Fruit fly (Drosophila melanogaster) whole organism, embryonic: ENCODE results near the gene pall.

Experiments
- Asciz ChIP-seq: fragments of 200-800 bp; sonication (Bioruptor generic); optimal IDR thresholded peaks from 2 replicates; lab custom pipeline; 2017; ENCODE audit warnings: missing biosample characterization, mild to moderate bottlenecking, missing genetic modification characterization, missing genetic modification reagents
- CG10267 ChIP-seq: fragments of 200-800 bp; sonication (Bioruptor generic); optimal IDR thresholded peaks from 2 replicates; lab custom pipeline; 2018; ENCODE audit warnings: missing biosample characterization, mild to moderate bottlenecking, missing genetic modification characterization, moderate library complexity
- CG12155 ChIP-seq: fragments of 200-800 bp; sonication (Bioruptor generic); optimal IDR thresholded peaks from 3 replicates; lab custom pipeline; 2016; ENCODE audit warnings: missing biosample characterization, missing genetic modification characterization
- CG12219 ChIP-seq: fragments of 200-800 bp; sonication (Bioruptor generic); optimal IDR thresholded peaks from 3 replicates; lab custom pipeline; 2018; ENCODE audit warnings: missing biosample characterization, mild to moderate bottlenecking, missing genetic modification characterization
- CG12659 ChIP-seq: fragments of 200-800 bp; sonication (Bioruptor generic); optimal IDR thresholded peaks from 3 replicates; lab custom pipeline; 2017; ENCODE audit warnings: mild to moderate bottlenecking, missing biosample characterization, missing genetic modification reagents, missing genetic modification characterization
- CG13424 ChIP-seq: fragments of 200-800 bp; sonication (Bioruptor generic); optimal IDR thresholded peaks from 2 replicates; lab custom pipeline; 2019; ENCODE audit warnings: missing biosample characterization, mild to moderate bottlenecking, missing genetic modification characterization, moderate library complexity
- CG13894 ChIP-seq: fragments of 200-800 bp; sonication (Bioruptor generic); optimal IDR thresholded peaks from 3 replicates; lab custom pipeline; 2018; ENCODE audit warnings: missing biosample characterization, mild to moderate bottlenecking, missing genetic modification characterization, moderate library complexity
- CG15601 ChIP-seq: fragments of 200-800 bp; sonication (Bioruptor generic); optimal IDR thresholded peaks from 3 replicates; lab custom pipeline; 2019; ENCODE audit warnings: missing biosample characterization, mild to moderate bottlenecking, missing genetic modification characterization, moderate library complexity
- CG1602 ChIP-seq: fragments of 200-800 bp; sonication (Bioruptor generic); optimal IDR thresholded peaks from 3 replicates; lab custom pipeline; 2016; ENCODE audit warnings: missing biosample characterization, missing genetic modification characterization
- CG17568 ChIP-seq: fragments of 200-800 bp; sonication (Bioruptor generic); optimal IDR thresholded peaks from 2 replicates; lab custom pipeline; 2018; ENCODE audit warnings: missing biosample characterization, mild to moderate bottlenecking, missing genetic modification characterization, moderate library complexity
- CG30403 ChIP-seq: fragments of 200-800 bp; sonication (Bioruptor generic); optimal IDR thresholded peaks from 3 replicates; lab custom pipeline; 2016; ENCODE audit warnings: missing biosample characterization, missing genetic modification characterization
- CG32772 ChIP-seq: fragments of 200-800 bp; sonication (Bioruptor generic); IDR thresholded peaks from 2 replicates; pipeline ENCODE4 v1.3.6; 2022; ENCODE audit warnings: missing biosample characterization, missing genetic modification characterization
- CG34224 ChIP-seq: fragments of 200-800 bp; sonication (Bioruptor generic); IDR thresholded peaks from 3 replicates; pipeline ENCODE4 v1.3.6; 2022; ENCODE audit warnings: missing biosample characterization, missing genetic modification characterization; ENCODE audit not compliant: partially characterized antibody
- CG3847 ChIP-seq: fragments of 200-800 bp; sonication (Bioruptor generic); IDR thresholded peaks from 2 replicates; pipeline ENCODE4 v1.3.6; 2022; ENCODE audit warnings: missing biosample characterization, missing genetic modification characterization
- CG4617 ChIP-seq: fragments of 200-800 bp; sonication (Bioruptor generic); optimal IDR thresholded peaks from 3 replicates; lab custom pipeline; 2016; ENCODE audit warnings: missing biosample characterization, missing genetic modification characterization, borderline replicate concordance
- CG7839 ChIP-seq: fragments of 200-800 bp; sonication (Bioruptor generic); optimal IDR thresholded peaks from 3 replicates; lab custom pipeline; 2018; ENCODE audit warnings: missing biosample characterization, mild to moderate bottlenecking, missing genetic modification characterization, moderate library complexity
- CG7928 ChIP-seq: fragments of 200-800 bp; sonication (Bioruptor generic); optimal IDR thresholded peaks from 2 replicates; lab custom pipeline; 2017; ENCODE audit warnings: missing biosample characterization, mild to moderate bottlenecking, missing genetic modification characterization
- CG8290 ChIP-seq, 3 experiments: fragments of 200-800 bp; sonication (Bioruptor generic); optimal IDR thresholded peaks; 2 replicates each; lab custom pipeline; 2016 to 2019; ENCODE audit warnings: missing biosample characterization in 3 of 3, missing genetic modification characterization in 3 of 3, mild to moderate bottlenecking in 2 of 3, moderate library complexity in 1 of 3
- CG8924 ChIP-seq: fragments of 200-800 bp; optimal IDR thresholded peaks from 3 replicates; lab custom pipeline; 2019; ENCODE audit warnings: missing biosample characterization, mild to moderate bottlenecking, missing genetic modification characterization, moderate library complexity
- CoRest ChIP-seq: fragments of 200-800 bp; sonication (Bioruptor generic); optimal IDR thresholded peaks from 3 replicates; lab custom pipeline; 2018; ENCODE audit warnings: missing biosample characterization, mild to moderate bottlenecking, missing genetic modification characterization, moderate library complexity
- Dad ChIP-seq: fragments of 200-800 bp; sonication (Bioruptor generic); optimal IDR thresholded peaks from 3 replicates; lab custom pipeline; 2016; ENCODE audit warnings: missing biosample characterization, missing genetic modification characterization
- Dek ChIP-seq: fragments of 200-800 bp; sonication (Bioruptor generic); optimal IDR thresholded peaks from 3 replicates; lab custom pipeline; 2019; ENCODE audit warnings: missing biosample characterization, mild to moderate bottlenecking, missing genetic modification characterization, moderate library complexity
- Dp ChIP-seq: fragments of 200-800 bp; sonication (Bioruptor generic); optimal IDR thresholded peaks from 2 replicates; lab custom pipeline; 2018; ENCODE audit warnings: missing biosample characterization, mild to moderate bottlenecking, missing genetic modification characterization, moderate library complexity
- Eip74EF ChIP-seq, 2 experiments: fragments of 200-800 bp in 1 of 2; fragments of >200 bp in 1 of 2; sonication (Bioruptor generic) in 1 of 2; optimal IDR thresholded peaks; 2 replicates each; lab custom pipeline; 2017 to 2019; ENCODE audit warnings: missing biosample characterization in 2 of 2, missing genetic modification characterization in 2 of 2, mild to moderate bottlenecking in 1 of 2, moderate library complexity in 1 of 2
- Ets97D ChIP-seq: fragments of 200-800 bp; sonication (Bioruptor generic); optimal IDR thresholded peaks from 3 replicates; lab custom pipeline; 2016; ENCODE audit warnings: missing biosample characterization, missing genetic modification characterization
- H2.0 ChIP-seq: fragments of 200-800 bp; sonication (Bioruptor generic); IDR thresholded peaks from 2 replicates; pipeline ENCODE4 v1.3.6; 2022; ENCODE audit warnings: missing biosample characterization, missing genetic modification characterization
- Hr78 ChIP-seq, 2 experiments: fragments of 200-800 bp in 1 of 2; fragments of >200 bp in 1 of 2; sonication (Bioruptor generic) in 1 of 2; optimal IDR thresholded peaks; 2 replicates each; lab custom pipeline; 2017 to 2019; ENCODE audit warnings: missing biosample characterization in 2 of 2, missing genetic modification characterization in 2 of 2, mild to moderate bottlenecking in 1 of 2, moderate library complexity in 1 of 2
- Lpt ChIP-seq: fragments of >200 bp; optimal IDR thresholded peaks from 2 replicates; lab custom pipeline; 2018; ENCODE audit warnings: missing biosample characterization, missing genetic modification characterization
- Nf-YB ChIP-seq: fragments of 200-800 bp; sonication (Bioruptor generic); optimal IDR thresholded peaks from 3 replicates; lab custom pipeline; 2019; ENCODE audit warnings: missing biosample characterization, mild to moderate bottlenecking, missing genetic modification characterization, moderate library complexity
- Side ChIP-seq: fragments of 200-800 bp; sonication (Bioruptor generic); optimal IDR thresholded peaks from 2 replicates; lab custom pipeline; 2016; ENCODE audit warnings: missing biosample characterization, missing genetic modification characterization
- Spps ChIP-seq: fragments of 200-800 bp; sonication (Bioruptor generic); optimal IDR thresholded peaks from 2 replicates; lab custom pipeline; 2018; ENCODE audit warnings: missing biosample characterization, mild to moderate bottlenecking, missing genetic modification characterization
- Sry-δ ChIP-seq: fragments of 200-800 bp; sonication (Bioruptor generic); optimal IDR thresholded peaks from 2 replicates; lab custom pipeline; 2016; ENCODE audit warnings: missing biosample characterization, missing genetic modification characterization
- Xrp1 ChIP-seq: fragments of 200-800 bp; sonication (Bioruptor generic); IDR thresholded peaks from 2 replicates; pipeline ENCODE4 v1.3.6; 2022; ENCODE audit warnings: missing biosample characterization, missing genetic modification characterization
- YL-1 ChIP-seq: fragments of 200-800 bp; sonication (Bioruptor generic); optimal IDR thresholded peaks from 3 replicates; lab custom pipeline; 2017; ENCODE audit warnings: missing biosample characterization, mild to moderate bottlenecking, missing genetic modification characterization
- ash1 ChIP-seq: fragments of 200-800 bp; sonication (Bioruptor generic); optimal IDR thresholded peaks from 2 replicates; lab custom pipeline; 2018; ENCODE audit warnings: missing biosample characterization, mild to moderate bottlenecking, missing genetic modification characterization
- bigmax ChIP-seq: fragments of 200-800 bp; sonication (Bioruptor generic); optimal IDR thresholded peaks from 2 replicates; lab custom pipeline; 2018; ENCODE audit warnings: missing biosample characterization, mild to moderate bottlenecking, missing genetic modification characterization
- bsh ChIP-seq, 2 experiments: fragments of 200-800 bp; sonication (Bioruptor generic); optimal IDR thresholded peaks; 2 replicates each; lab custom pipeline; 2017 to 2018; ENCODE audit warnings: mild to moderate bottlenecking in 2 of 2, missing biosample characterization in 2 of 2, missing genetic modification characterization in 2 of 2, moderate library complexity in 1 of 2
- chm ChIP-seq: fragments of 200-800 bp; sonication (Bioruptor generic); IDR thresholded peaks from 2 replicates; pipeline ENCODE4 v1.3.6; 2022; ENCODE audit warnings: missing biosample characterization, missing genetic modification characterization
- chn ChIP-seq: fragments of 200-800 bp; sonication (Bioruptor generic); optimal IDR thresholded peaks from 2 replicates; lab custom pipeline; 2016; ENCODE audit warnings: missing biosample characterization, missing genetic modification characterization
- corto ChIP-seq: fragments of 200-800 bp; sonication (Bioruptor generic); optimal IDR thresholded peaks from 2 replicates; lab custom pipeline; 2016; ENCODE audit warnings: missing biosample characterization, mild to moderate bottlenecking, missing genetic modification characterization, moderate library complexity
- crol ChIP-seq: fragments of 200-800 bp; sonication (Bioruptor generic); IDR thresholded peaks from 2 replicates; pipeline ENCODE4 v1.3.6; 2022; ENCODE audit warnings: missing biosample characterization, missing genetic modification characterization
- dm ChIP-seq: fragments of 200-800 bp; sonication (Bioruptor generic); optimal IDR thresholded peaks from 3 replicates; lab custom pipeline; 2016; ENCODE audit warnings: missing biosample characterization, missing genetic modification characterization
- grau ChIP-seq: fragments of 200-800 bp; optimal IDR thresholded peaks from 3 replicates; lab custom pipeline; 2019; ENCODE audit warnings: missing biosample characterization, mild to moderate bottlenecking, missing genetic modification characterization, moderate library complexity
- nmo ChIP-seq: fragments of 200-800 bp; sonication (Bioruptor generic); optimal IDR thresholded peaks from 2 replicates; lab custom pipeline; 2018; ENCODE audit warnings: missing biosample characterization, mild to moderate bottlenecking, missing genetic modification characterization, moderate library complexity
- phol ChIP-seq: fragments of 200-800 bp; sonication (Bioruptor generic); optimal IDR thresholded peaks from 3 replicates; lab custom pipeline; 2018; ENCODE audit warnings: missing biosample characterization, mild to moderate bottlenecking, missing genetic modification characterization, moderate library complexity
- stwl ChIP-seq: fragments of 200-800 bp; sonication (Bioruptor generic); optimal IDR thresholded peaks from 3 replicates; lab custom pipeline; 2018; ENCODE audit warnings: missing biosample characterization, mild to moderate bottlenecking, missing genetic modification characterization, moderate library complexity
- ttk ChIP-seq: fragments of 200-800 bp; sonication (Bioruptor generic); IDR thresholded peaks from 2 replicates; pipeline ENCODE4 v2.1.2; 2022; ENCODE audit warnings: missing biosample characterization, missing genetic modification characterization
- vvl ChIP-seq: fragments of 200-800 bp; sonication (Bioruptor generic); IDR thresholded peaks from 2 replicates; pipeline ENCODE4 v1.3.6; 2022; ENCODE audit warnings: missing biosample characterization, missing genetic modification characterization

pall gene

DNA sequence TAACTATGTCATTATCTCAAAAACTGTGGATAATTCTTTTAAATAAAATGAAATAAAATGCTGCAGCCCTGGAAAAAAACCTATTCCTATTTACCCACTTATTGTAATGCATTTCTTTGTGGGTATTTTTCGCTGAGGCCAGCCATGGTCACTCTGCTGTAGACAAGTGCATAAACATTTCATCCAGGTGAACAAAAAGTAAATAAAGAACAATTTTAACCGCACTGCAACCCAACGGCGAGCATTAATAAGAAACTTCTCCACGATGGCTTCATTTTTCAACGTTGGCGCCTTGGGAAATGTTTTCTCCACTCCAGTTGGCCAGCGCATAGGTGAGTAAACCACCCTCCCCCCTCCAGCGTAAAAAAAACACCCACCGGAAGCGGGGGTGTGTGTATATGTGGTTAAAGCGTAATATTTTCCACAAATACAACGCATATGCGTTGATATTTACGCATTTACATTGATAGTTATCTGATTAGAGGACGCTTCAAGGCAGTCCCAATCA, 40.8 kb downstream of the pall start, which contains the start of gene CG3529 (continued):
- TF ChIP-seq stwl, result peak; percentile 69
- no peak for TF ChIP-seq corto
- TF ChIP-seq CG12219 (GFP tag; lab: Kevin White, UChicago), result peak; percentile 4
- TF ChIP-seq phol (tag; lab: Kevin White, UChicago), result peak; percentile 71
- peak; percentile 49 for TF ChIP-seq CoRest
- TF ChIP-seq crol (GFP tag; lab: Robert Waterston, UW), result peak; percentile 89
- TF ChIP-seq Eip74EF (GFP tag; optimal IDR thresholded peaks at IDR 0.05; lab: Kevin White, UChicago), result peak in 1 of 2 experiments; percentile 71
- peak; percentile 39 for TF ChIP-seq grau
- peak; percentile 23; the same call in 1 of the 2 replicates for TF ChIP-seq ttk (GFP tag; lab: Robert Waterston, UW)
- no peak for TF ChIP-seq Hr78 (GFP tag; optimal IDR thresholded peaks at IDR 0.05; lab: Kevin White, UChicago)
- no peak for TF ChIP-seq Lpt
- TF ChIP-seq CG8290 (GFP tag; optimal IDR thresholded peaks at IDR 0.05; lab: Kevin White, UChicago), result peak; percentile 13
- peak; percentile 39 to 42 for TF ChIP-seq CG8290 (tag; optimal IDR thresholded peaks at IDR 0.05; lab: Kevin White, UChicago)
- TF ChIP-seq Sry-δ (GFP tag; lab: Kevin White, UChicago), result peak; percentile 23
- TF ChIP-seq chn, result peak; percentile 79
- TF ChIP-seq vvl (GFP tag; lab: Robert Waterston, UW), result peak; percentile 57
- TF ChIP-seq CG34224 (GFP tag; lab: Robert Waterston, UW), result 0 out of 3 replicates have a peak, but pooled peaks have one; percentile 28
- TF ChIP-seq Xrp1, result no peak
- peak; percentile 27; the same call in 1 of the 2 replicates for TF ChIP-seq H2.0 (GFP tag; lab: Robert Waterston, UW)
- peak; percentile 9 for TF ChIP-seq Spps (tag; lab: Kevin White, UChicago)
- no peak for TF ChIP-seq CG12155
- no peak for TF ChIP-seq Side (GFP tag; lab: Kevin White, UChicago)
- TF ChIP-seq CG4617 (GFP tag; lab: Kevin White, UChicago), result peak; percentile 84
- peak; percentile 50; the same call in 1 of the 2 replicates for TF ChIP-seq chm (GFP tag; lab: Robert Waterston, UW)
- peak; percentile 59 for TF ChIP-seq CG8924
- peak; percentile 45 for TF ChIP-seq CG15601 (tag; lab: Kevin White, UChicago)
- peak; percentile 89 for TF ChIP-seq CG7928 (GFP tag; lab: Kevin White, UChicago)
- TF ChIP-seq Ets97D, result peak; percentile 67
- TF ChIP-seq CG7839 (tag; lab: Kevin White, UChicago), result peak; percentile 8
- no peak for TF ChIP-seq dm (GFP tag; lab: Kevin White, UChicago)
- TF ChIP-seq CG13424 (tag; lab: Kevin White, UChicago), result peak; percentile 47
- peak; percentile 34 for TF ChIP-seq nmo (GFP tag; lab: Kevin White, UChicago)
- TF ChIP-seq Nf-YB (GFP tag; lab: Kevin White, UChicago), result no peak
- TF ChIP-seq CG10267 (tag; lab: Kevin White, UChicago), result peak; percentile 43
- peak; percentile 66 for TF ChIP-seq YL-1 (GFP tag; lab: Kevin White, UChicago)
- 0 out of 2 replicates have a peak, but pooled peaks have one; percentile 37 for TF ChIP-seq CG32772 (GFP tag; lab: Robert Waterston, UW)
- peak; percentile 1 for TF ChIP-seq bigmax (GFP tag; lab: Kevin White, UChicago)
- no peak for TF ChIP-seq Dad (GFP tag; lab: Kevin White, UChicago)
- TF ChIP-seq Dp (GFP tag; lab: Kevin White, UChicago), result peak; percentile 20
- TF ChIP-seq bsh (GFP tag; optimal IDR thresholded peaks at IDR 0.05; lab: Kevin White, UChicago), result no peak
- TF ChIP-seq CG17568 (GFP tag; lab: Kevin White, UChicago), result peak; percentile 14
- no peak for TF ChIP-seq ash1 (GFP tag; lab: Kevin White, UChicago)
- TF ChIP-seq CG12659 (GFP tag; lab: Kevin White, UChicago), result peak; percentile 70
- peak; percentile 48; the same call in 1 of the 2 replicates for TF ChIP-seq CG3847 (GFP tag; lab: Robert Waterston, UW)
- peak; percentile 37 for TF ChIP-seq Asciz
- peak; percentile 39 for TF ChIP-seq Dek (tag; lab: Kevin White, UChicago)
- no peak for TF ChIP-seq CG13894
- peak; percentile 29 for TF ChIP-seq CG30403 (GFP tag; lab: Kevin White, UChicago)
- TF ChIP-seq CG1602 (GFP tag; lab: Kevin White, UChicago), result peak; percentile 5
